ENCODE assay signal across 3 fruit fly cellular contexts in genomic region chr2L:13805170-13805569, dm6.
A peak's percentile ranks its signal among the peaks of the same experiment; 100 is the strongest.
TF ChIP-seq lines count a peak whose summit lies in the region.

No protein-coding gene starts in this region.

- no peak for TF ChIP-seq CTCF in whole organism, embryonic (GFP tag; optimal IDR thresholded peaks at IDR 0.05; lab: Kevin White, UChicago)

TF ChIP-seq in whole organism, adult, 20 proteins besides CTCF, POLR2A, EP300 and RAD21:
- no peak for TF ChIP-seq CG7045 (GFP tag; optimal IDR thresholded peaks at IDR 0.05; lab: Kevin White, UChicago)
- peak; percentile 52 for TF ChIP-seq Mnt (GFP tag; optimal IDR thresholded peaks at IDR 0.05; lab: Kevin White, UChicago)
- TF ChIP-seq cic (GFP tag; optimal IDR thresholded peaks at IDR 0.05; lab: Kevin White, UChicago), result peak; percentile 13

TF ChIP-seq in whole organism, embryonic, 481 proteins besides CTCF, POLR2A, EP300 and RAD21:
- TF ChIP-seq grau (tag; optimal IDR thresholded peaks at IDR 0.05; lab: Kevin White, UChicago) (no peak), sug (tag; optimal IDR thresholded peaks at IDR 0.05; lab: Kevin White, UChicago) (peak; percentile 27), Aef1 (GFP tag; IDR thresholded peaks at IDR 0.05; lab: Robert Waterston, UW) (no peak), Awh (GFP tag; IDR thresholded peaks at IDR 0.05; lab: Robert Waterston, UW) (no peak), Elba2 (GFP tag; optimal IDR thresholded peaks at IDR 0.05; lab: Kevin White, UChicago) (no peak), grn (GFP tag; optimal IDR thresholded peaks at IDR 0.05; lab: Kevin White, UChicago) (peak; percentile 25), wdn (GFP tag; IDR thresholded peaks at IDR 0.05; lab: Robert Waterston, UW) (no peak), Six4 (GFP tag; optimal IDR thresholded peaks at IDR 0.05; lab: Kevin White, UChicago) (no peak), exex (tag; optimal IDR thresholded peaks at IDR 0.05; lab: Kevin White, UChicago) (peak; percentile 25), Oli (tag; optimal IDR thresholded peaks at IDR 0.05; lab: Kevin White, UChicago) (no peak), CG8765 (GFP tag; IDR thresholded peaks at IDR 0.05; lab: Robert Waterston, UW) (no peak), gce (GFP tag; IDR thresholded peaks at IDR 0.05; lab: Robert Waterston, UW) (no peak), cwo (GFP tag; optimal IDR thresholded peaks at IDR 0.05; lab: Kevin White, UChicago) (peak; percentile 3), Drgx (GFP tag; IDR thresholded peaks at IDR 0.05; lab: Robert Waterston, UW) (no peak)

TF ChIP-seq in whole organism, prepupa, 60 proteins besides CTCF, POLR2A, EP300 and RAD21:
- no peak for TF ChIP-seq Lpt (GFP tag; optimal IDR thresholded peaks at IDR 0.05; lab: Kevin White, UChicago)
- TF ChIP-seq esn (GFP tag; optimal IDR thresholded peaks at IDR 0.05; lab: Kevin White, UChicago), result no peak
- peak; percentile 94 for TF ChIP-seq svp (GFP tag; lab: Kevin White, UChicago)
TF ChIP-seq in whole organism, prepupa: peak in this region for 1.
